Worm (Caenorhabditis elegans): ENCODE results near the gene nhr-212.

nhr-212 gene

DNA sequence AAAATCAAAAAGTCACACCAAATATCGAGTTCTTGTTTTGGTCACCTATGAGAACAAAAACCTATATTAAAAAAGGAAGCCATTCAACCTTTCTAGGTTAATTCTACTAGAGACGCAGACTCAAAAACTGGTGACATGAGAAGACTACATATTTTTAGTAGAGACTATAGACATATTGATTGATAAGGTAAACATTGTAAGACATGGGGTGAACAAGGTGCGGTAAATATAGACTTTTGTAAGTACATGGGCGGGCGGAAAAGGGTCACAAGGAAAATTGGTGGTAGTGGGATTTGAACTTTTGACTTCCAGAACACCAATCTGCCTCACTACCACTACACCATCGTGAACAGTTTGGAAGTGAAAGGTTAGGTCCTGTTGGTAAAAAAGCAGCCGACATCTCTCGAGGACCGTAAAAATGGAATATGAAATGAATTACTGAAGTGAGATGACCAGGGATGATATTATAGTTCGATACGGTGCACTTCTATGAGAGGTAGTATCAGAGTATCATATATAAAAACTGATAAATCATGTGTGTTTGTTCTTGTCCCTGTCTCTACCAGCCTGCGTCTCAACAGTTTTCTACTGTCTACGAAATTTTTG is at the start of gene nhr-212:
nhr-212 (plus strand) TSS at position 573 of the 606 bp plus-strand sequence.
- TF ChIP-seq W03F9.2 (tag; optimal IDR thresholded peaks at IDR 0.05) (no peak), dao-5 (tag; optimal IDR thresholded peaks at IDR 0.05) (no peak), him-1 (tag; optimal IDR thresholded peaks at IDR 0.05) (no peak)

DNA sequence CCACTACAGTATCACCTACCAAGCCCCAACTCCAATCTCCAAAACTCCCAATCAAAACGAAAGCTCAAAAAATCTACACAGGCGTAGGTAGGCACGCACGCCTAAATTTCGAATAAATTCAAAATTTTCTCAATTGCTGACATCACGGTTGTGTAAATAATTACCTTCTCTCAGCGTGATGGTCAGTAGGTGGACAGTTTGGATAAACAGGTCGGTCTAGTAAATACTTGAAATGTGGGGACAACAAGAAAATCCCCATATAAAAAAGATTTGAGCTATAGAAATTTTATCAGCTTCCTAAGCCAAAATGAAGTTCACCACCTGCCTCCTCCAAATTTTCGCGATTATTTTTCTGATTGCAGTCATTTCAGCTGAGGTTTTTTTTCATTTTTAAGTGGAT is 46.6 kb upstream of the nhr-212 start, which contains the start of gene B0554.1:
B0554.1 (plus strand) TSS at position 301 of the 400 bp plus-strand sequence.
- TF ChIP-seq him-1 (tag; optimal IDR thresholded peaks at IDR 0.05): no peak
- TF ChIP-seq W03F9.2 (tag; optimal IDR thresholded peaks at IDR 0.05): no peak
- TF ChIP-seq dao-5 (tag; optimal IDR thresholded peaks at IDR 0.05): no peak

DNA sequence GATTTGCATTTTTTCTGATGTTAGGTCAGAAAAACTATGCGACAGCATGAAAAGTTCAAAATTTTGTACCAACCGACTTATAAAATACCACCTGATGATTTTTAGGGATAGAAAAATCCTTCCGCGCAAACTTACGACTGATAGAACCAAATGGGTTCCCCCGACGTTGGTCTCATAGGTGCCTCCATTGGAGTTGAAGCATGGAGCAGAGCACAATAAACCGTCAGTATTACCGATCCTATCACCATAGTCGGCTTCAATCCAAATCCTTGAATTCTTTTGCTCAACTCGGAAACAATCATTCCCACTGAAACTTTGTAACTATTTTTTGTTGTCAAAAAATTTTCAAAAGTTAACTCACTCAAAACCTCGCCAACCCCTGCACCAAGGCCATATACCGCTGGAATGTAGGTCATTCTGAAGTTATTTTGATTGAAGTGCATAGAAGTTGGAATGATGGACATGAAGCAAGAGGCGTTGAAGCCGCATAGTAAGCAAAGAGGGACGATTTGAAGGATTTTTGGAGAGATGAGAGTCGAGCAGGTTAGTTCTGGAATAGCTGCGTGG is 45.4 kb upstream of the nhr-212 start:
- no peak for TF ChIP-seq W03F9.2 (tag; optimal IDR thresholded peaks at IDR 0.05)
- no peak for TF ChIP-seq dao-5 (tag; optimal IDR thresholded peaks at IDR 0.05)
- no peak for TF ChIP-seq him-1 (tag; optimal IDR thresholded peaks at IDR 0.05)

DNA sequence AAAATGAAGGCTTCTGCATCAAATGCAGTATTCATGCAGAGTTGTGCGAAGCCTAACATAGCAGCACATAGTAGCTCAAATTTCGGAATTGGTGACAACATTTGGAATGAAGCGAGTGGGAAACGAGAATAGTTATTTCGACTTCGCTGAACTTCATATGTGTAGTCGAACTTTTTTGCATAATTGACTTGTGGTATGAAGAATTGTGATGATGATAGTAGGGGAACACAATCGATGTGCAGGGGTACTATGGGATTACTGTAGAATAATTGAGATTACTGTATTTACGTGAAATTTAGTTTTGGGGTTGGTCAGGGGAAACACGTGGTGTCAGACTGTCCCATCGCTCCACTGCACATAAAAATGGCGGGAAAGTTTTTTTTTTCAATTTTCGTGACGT is 43.7 kb upstream of the nhr-212 start, which contains the start of gene B0554.7:
B0554.7 (minus strand) TSS at position 101 of the 400 bp plus-strand sequence.
- no peak for TF ChIP-seq him-1 (tag; optimal IDR thresholded peaks at IDR 0.05)
- TF ChIP-seq dao-5 (tag; optimal IDR thresholded peaks at IDR 0.05): no peak
- TF ChIP-seq W03F9.2 (tag; optimal IDR thresholded peaks at IDR 0.05): no peak

DNA sequence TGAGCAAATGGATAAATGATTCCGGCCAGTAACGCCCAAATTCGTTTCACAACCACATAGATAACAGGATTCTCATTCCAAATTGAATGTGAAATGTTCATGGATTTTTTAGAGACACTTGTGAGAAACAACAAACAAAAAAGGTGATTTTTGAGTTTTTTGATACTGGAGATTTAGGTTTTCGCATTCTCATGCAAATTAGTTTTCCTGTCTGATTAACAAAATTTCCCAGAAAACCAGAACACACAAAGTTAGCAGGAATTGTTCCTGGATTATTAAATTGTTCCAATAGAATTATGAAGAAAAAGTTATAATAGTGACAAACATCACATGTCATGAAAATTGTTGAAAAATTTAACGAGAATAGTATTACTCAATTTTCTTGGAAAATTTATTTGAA is 41.5 kb upstream of the nhr-212 start, which contains the start of gene srh-33:
srh-33 (minus strand) TSS at position 101 of the 400 bp plus-strand sequence.
- TF ChIP-seq W03F9.2 (tag; optimal IDR thresholded peaks at IDR 0.05): no peak
- no peak for TF ChIP-seq dao-5 (tag; optimal IDR thresholded peaks at IDR 0.05)
- no peak for TF ChIP-seq him-1 (tag; optimal IDR thresholded peaks at IDR 0.05)

DNA sequence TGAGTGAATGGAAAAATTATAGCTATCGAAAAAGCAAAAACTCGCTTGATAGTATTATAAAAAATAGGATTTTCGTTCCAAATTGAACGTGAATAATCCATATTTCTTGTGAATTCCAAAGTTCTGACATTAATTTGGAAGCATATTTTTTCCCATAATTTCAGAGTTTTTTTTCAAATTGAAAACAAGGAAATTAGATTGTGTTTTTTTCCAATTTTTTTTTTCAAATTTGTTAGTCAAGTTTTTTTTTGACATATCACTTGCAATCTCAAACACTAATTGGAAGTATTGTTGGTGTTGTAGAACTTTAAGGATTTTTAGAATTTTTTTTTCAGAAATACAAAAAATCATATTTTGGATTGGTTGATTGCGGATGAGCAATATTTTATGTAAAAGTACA is 38.1 kb upstream of the nhr-212 start, which contains the start of gene srh-34:
srh-34 (minus strand) TSS at position 101 of the 400 bp plus-strand sequence.
- no peak for TF ChIP-seq W03F9.2 (tag; optimal IDR thresholded peaks at IDR 0.05)
- TF ChIP-seq dao-5 (tag; optimal IDR thresholded peaks at IDR 0.05): no peak
- no peak for TF ChIP-seq him-1 (tag; optimal IDR thresholded peaks at IDR 0.05)

DNA sequence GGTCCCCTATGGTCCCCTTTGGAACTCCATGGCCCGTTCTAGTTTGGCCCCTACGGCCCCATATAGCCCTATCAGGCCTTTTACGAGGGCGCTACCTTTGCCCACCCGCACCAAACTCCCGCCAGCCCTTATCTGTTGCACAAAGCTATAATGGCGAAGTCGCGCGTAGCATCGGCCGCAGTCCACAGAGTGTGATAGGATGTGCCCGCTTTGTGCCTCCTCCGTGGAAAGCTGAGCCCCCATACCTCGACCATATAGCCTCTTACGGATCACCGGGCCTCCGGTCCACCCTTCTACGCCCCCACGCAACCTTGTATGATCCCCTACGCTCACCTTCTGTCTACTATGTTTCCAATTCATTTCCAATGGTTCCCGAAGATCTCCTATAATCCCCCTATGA is 37.7 kb upstream of the nhr-212 start:
- TF ChIP-seq dao-5 (tag; optimal IDR thresholded peaks at IDR 0.05) (no peak), W03F9.2 (tag; optimal IDR thresholded peaks at IDR 0.05) (no peak), him-1 (tag; optimal IDR thresholded peaks at IDR 0.05) (no peak)

DNA sequence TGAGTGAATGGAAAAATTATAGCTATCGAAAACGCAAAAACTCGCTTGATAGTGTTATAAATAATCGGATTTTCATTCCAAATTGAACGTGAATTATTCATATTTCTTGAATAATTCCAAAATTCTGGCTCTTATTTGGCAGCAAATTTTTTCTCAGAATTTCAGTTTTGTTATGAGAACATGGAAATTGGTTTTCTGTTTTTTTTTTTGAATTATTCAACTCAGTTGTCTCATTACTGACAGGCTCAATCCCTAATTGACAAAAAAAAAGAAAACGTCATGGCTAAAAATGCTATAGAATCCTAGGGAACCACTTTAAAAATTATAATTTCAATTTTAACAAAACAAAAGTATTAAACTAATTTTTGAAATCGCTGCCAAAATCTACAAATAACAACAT is 35.5 kb upstream of the nhr-212 start, which contains the start of gene srh-35:
srh-35 (minus strand) TSS at position 101 of the 400 bp plus-strand sequence.
- TF ChIP-seq W03F9.2 (tag; optimal IDR thresholded peaks at IDR 0.05): no peak
- TF ChIP-seq him-1 (tag; optimal IDR thresholded peaks at IDR 0.05): no peak
- TF ChIP-seq dao-5 (tag; optimal IDR thresholded peaks at IDR 0.05): no peak

DNA sequence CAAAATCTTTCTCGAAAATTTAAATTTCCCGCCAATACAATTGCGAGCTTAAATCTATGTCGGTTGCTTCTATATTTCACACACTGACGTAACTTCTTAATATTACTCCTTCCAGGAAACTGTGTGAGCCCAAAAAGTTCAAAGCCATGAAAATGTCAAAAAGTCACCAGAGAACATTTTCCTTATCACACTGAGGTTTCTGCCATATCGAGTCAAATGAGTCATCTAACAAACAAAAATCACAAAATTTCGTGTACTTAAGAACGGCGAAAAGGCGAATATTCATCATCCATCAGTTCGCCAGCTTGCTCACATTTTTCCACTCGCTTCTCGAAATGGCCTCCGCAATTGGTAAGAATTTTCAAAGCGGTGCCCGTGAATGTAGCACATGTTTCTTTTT is 35.0 kb upstream of the nhr-212 start, which contains the start of gene M02H5.8:
M02H5.8 (plus strand) TSS at position 297 of the 400 bp plus-strand sequence.
- no peak for TF ChIP-seq dao-5 (tag; optimal IDR thresholded peaks at IDR 0.05)
- no peak for TF ChIP-seq W03F9.2 (tag; optimal IDR thresholded peaks at IDR 0.05)
- no peak for TF ChIP-seq him-1 (tag; optimal IDR thresholded peaks at IDR 0.05)

DNA sequence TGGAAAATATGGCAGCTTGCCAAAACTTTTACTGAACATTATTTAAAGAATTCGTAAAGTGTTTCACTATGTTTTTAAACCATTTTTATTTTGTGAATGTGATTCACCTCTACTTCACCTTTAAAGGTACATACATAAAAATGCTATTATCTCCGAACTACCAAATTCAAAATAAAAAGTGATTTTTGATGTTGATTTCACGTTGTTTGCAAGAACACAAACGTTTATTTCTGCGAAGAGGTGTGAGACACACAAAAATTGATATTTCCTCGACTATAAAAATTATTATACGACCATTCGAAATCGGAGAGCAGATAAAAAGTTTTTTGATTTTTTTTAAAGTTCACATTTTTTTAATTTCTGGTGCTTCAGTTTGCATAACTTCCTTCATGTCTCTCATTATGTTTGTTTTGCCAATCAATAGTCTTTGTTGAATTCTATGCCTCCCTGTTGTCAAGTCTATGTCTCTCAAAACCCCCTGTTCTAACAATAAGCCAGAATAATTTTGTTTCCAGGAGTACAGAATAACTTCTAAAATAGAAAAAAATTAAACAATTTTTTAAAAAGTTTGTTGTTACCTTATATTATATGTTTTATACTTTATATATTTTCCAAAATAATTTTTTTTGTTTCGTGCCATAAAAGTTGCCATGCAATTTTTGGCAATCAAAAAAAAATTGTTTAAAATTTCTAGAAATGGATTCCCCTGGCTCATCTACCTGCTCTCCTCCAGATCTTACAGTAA is 33.7 kb upstream of the nhr-212 start, which contains the start of gene nhr-123:
nhr-123 (plus strand) TSS at position 695 of the 745 bp plus-strand sequence.
- TF ChIP-seq dao-5 (tag; optimal IDR thresholded peaks at IDR 0.05): no peak
- TF ChIP-seq him-1 (tag; optimal IDR thresholded peaks at IDR 0.05): no peak
- no peak for TF ChIP-seq W03F9.2 (tag; optimal IDR thresholded peaks at IDR 0.05)

DNA sequence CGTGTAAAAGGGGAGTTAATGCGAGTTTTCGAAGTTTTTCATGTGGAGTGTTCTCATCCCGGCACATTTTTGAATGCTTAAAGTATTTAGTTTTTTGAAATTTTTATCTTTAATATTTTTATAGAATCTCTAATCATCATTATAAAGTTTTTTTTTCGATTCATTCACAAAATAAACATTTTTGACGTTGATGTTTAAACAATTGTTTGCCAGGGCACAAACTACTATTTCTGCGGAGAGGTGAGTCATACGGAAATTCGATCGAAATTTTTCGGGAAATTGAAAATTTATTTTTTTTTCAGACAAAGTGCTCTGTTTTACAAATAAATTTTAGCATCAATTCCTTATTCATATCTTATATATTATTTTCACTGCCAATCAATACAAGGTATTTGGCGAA is 31.1 kb upstream of the nhr-212 start, which contains the start of gene nhr-98:
nhr-98 (plus strand) TSS at position 301 of the 400 bp plus-strand sequence.
- no peak for TF ChIP-seq W03F9.2 (tag; optimal IDR thresholded peaks at IDR 0.05)
- TF ChIP-seq him-1 (tag; optimal IDR thresholded peaks at IDR 0.05): no peak
- no peak for TF ChIP-seq dao-5 (tag; optimal IDR thresholded peaks at IDR 0.05)

DNA sequence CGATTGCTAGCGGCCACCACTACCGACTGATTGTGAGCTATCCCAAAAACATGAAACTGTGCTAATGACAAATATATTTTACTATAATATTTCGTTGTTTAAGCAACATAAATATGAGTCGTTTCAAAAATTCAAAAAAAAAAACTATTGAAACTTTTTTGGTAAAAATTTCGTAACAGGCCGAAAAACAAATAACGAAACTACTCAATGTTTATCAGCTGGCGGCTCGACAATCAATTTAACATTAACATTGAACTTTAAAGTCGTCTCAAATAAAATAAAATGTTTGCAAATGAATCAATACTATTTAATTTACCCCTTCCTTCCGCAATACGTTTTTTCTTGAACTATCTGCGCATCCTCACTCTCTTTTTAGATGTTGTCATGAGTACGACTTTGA is 26.8 kb upstream of the nhr-212 start:
- TF ChIP-seq W03F9.2 (tag; optimal IDR thresholded peaks at IDR 0.05) (no peak), him-1 (tag; optimal IDR thresholded peaks at IDR 0.05) (no peak), dao-5 (tag; optimal IDR thresholded peaks at IDR 0.05) (no peak)

DNA sequence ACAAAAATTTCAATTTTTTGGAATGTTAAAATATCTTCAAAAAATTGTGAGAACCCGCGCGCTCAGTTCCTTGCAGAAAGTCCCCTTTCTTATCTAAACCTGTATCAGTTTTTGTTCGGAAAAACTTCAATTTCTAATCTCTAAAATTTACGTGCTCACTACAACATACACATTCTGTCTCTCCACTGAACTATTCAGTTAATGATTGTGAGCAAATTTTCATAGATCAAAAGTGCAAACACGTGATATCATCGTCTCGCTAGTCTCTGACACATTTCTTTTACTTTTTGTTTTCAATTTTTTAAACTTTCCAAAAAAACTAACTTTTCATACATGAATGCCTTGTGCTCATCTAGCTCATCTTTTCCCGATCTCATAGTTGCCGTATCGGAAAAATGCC is 25.2 kb upstream of the nhr-212 start, which contains the start of gene nhr-203:
nhr-203 (plus strand) TSS at position 332 of the 400 bp plus-strand sequence.
- TF ChIP-seq dao-5 (tag; optimal IDR thresholded peaks at IDR 0.05): no peak
- no peak for TF ChIP-seq W03F9.2 (tag; optimal IDR thresholded peaks at IDR 0.05)
- TF ChIP-seq him-1 (tag; optimal IDR thresholded peaks at IDR 0.05): no peak
